Worm (Caenorhabditis elegans) whole organism, L1 larva: Measurements from ENCODE around the gene F40H3.3.

ENCODE experiments used
- jun-1 ChIP-seq: fragments of 150-350 bp; optimal IDR thresholded peaks from 2 replicates; lab custom pipeline; 2014; ENCODE audit warnings: missing biosample characterization, missing genetic modification reagents, missing genetic modification characterization
- lin-35 ChIP-seq, 2 experiments: fragments of 150-350 bp; optimal IDR thresholded peaks; 2 replicates each; lab custom pipeline; 2014; ENCODE audit warnings: missing biosample characterization in 2 of 2, missing genetic modification characterization in 2 of 2, missing genetic modification reagents in 2 of 2
- nhr-237 ChIP-seq: fragments of 150-350 bp; optimal IDR thresholded peaks from 2 replicates; lab custom pipeline; 2014; ENCODE audit warnings: missing biosample characterization, missing genetic modification characterization
- nhr-47 ChIP-seq: sonication (generic microtip); optimal IDR thresholded peaks from 2 replicates; lab custom pipeline; 2016; ENCODE audit warnings: mild to moderate bottlenecking, missing genetic modification characterization, moderate library complexity, missing compliant biosample characterization
- skn-1 ChIP-seq: fragments of 150-350 bp; optimal IDR thresholded peaks from 2 replicates; lab custom pipeline; 2014; ENCODE audit warnings: missing biosample characterization, missing genetic modification characterization
- sox-4 ChIP-seq: sonication (generic microtip); optimal IDR thresholded peaks from 2 replicates; lab custom pipeline; 2016; ENCODE audit warnings: missing genetic modification characterization, missing compliant biosample characterization
- tbx-2 ChIP-seq: sonication (generic microtip); optimal IDR thresholded peaks from 2 replicates; lab custom pipeline; 2016; ENCODE audit warnings: missing genetic modification characterization, missing compliant biosample characterization
- unc-30 ChIP-seq: sonication (generic microtip); optimal IDR thresholded peaks from 2 replicates; lab custom pipeline; 2017; ENCODE audit warnings: missing biosample characterization, missing genetic modification characterization

ce11 chrII:6170236-6170635, 1.1 kb upstream of the F40H3.3 start:
- no peak for TF ChIP-seq jun-1 (tag; lab: Kevin White, UChicago)
- TF ChIP-seq nhr-47 (tag; lab: Kevin White, UChicago) = no peak
- no peak for TF ChIP-seq unc-30
- no peak for TF ChIP-seq nhr-237
- TF ChIP-seq lin-35 (GFP tag; optimal IDR thresholded peaks at IDR 0.05; lab: Kevin White, UChicago) = no peak
- no peak for TF ChIP-seq tbx-2 (tag; lab: Kevin White, UChicago)
- TF ChIP-seq skn-1 (tag; lab: Kevin White, UChicago) = no peak
- no peak for TF ChIP-seq sox-4
